Fruit fly (Drosophila melanogaster) whole organism, prepupa: Measurements from ENCODE around the gene RecQ4.

Source experiments
- Blimp-1 ChIP-seq: fragments of 200-800 bp; sonication (Bioruptor generic); optimal IDR thresholded peaks from 3 replicates; lab custom pipeline; 2017; ENCODE audit warnings: missing biosample characterization, missing genetic modification characterization, mild to moderate bottlenecking, moderate library complexity, missing genetic modification reagents
- CG10631 ChIP-seq: fragments of 200-800 bp; sonication (Bioruptor generic); optimal IDR thresholded peaks from 2 replicates; lab custom pipeline; 2016; ENCODE audit warnings: missing biosample characterization, missing genetic modification characterization
- CG11294 ChIP-seq: fragments of 200-800 bp; sonication (Bioruptor generic); IDR thresholded peaks from 2 replicates; pipeline ENCODE4 v1.3.6; 2022; ENCODE audit warnings: missing biosample characterization, missing genetic modification characterization
- CG11762 ChIP-seq: fragments of 200-800 bp; sonication (Bioruptor generic); optimal IDR thresholded peaks from 3 replicates; lab custom pipeline; 2016; ENCODE audit warnings: missing biosample characterization, missing genetic modification characterization; ENCODE audit not compliant: insufficient read depth
- CG15336 ChIP-seq: fragments of 200-800 bp; sonication (Bioruptor generic); IDR thresholded peaks from 2 replicates; pipeline ENCODE4 v1.3.6; 2022; ENCODE audit warnings: missing biosample characterization, missing genetic modification characterization
- CG1621 ChIP-seq: fragments of 200-800 bp; sonication (Bioruptor generic); optimal IDR thresholded peaks from 3 replicates; lab custom pipeline; 2018; ENCODE audit warnings: missing biosample characterization, mild to moderate bottlenecking, missing genetic modification characterization
- CG16779 ChIP-seq: fragments of 200-800 bp; sonication (Bioruptor generic); optimal IDR thresholded peaks from 3 replicates; lab custom pipeline; 2017; ENCODE audit warnings: missing biosample characterization, mild to moderate bottlenecking, missing genetic modification characterization
- CG3032 ChIP-seq: fragments of 200-800 bp; optimal IDR thresholded peaks from 2 replicates; lab custom pipeline; 2019; ENCODE audit warnings: missing biosample characterization, mild to moderate bottlenecking, missing genetic modification characterization, moderate library complexity
- CG31627 ChIP-seq: fragments of 200-800 bp; sonication (Bioruptor generic); optimal IDR thresholded peaks from 3 replicates; lab custom pipeline; 2016; ENCODE audit warnings: missing biosample characterization, missing genetic modification characterization
- CG32006 ChIP-seq: fragments of 200-800 bp; sonication (Bioruptor generic); optimal IDR thresholded peaks from 3 replicates; lab custom pipeline; 2017; ENCODE audit warnings: missing biosample characterization, mild to moderate bottlenecking, missing genetic modification characterization
- CG34406 ChIP-seq: fragments of 200-800 bp; sonication (Bioruptor generic); optimal IDR thresholded peaks from 3 replicates; lab custom pipeline; 2016; ENCODE audit warnings: missing biosample characterization, missing genetic modification characterization
- CG3919 ChIP-seq: fragments of 200-800 bp; sonication (Bioruptor generic); optimal IDR thresholded peaks from 3 replicates; lab custom pipeline; 2016; ENCODE audit warnings: missing biosample characterization, missing genetic modification characterization
- CG6163 ChIP-seq: fragments of 200-800 bp; sonication (Bioruptor generic); IDR thresholded peaks from 3 replicates; pipeline ENCODE4 v1.3.6; 2022; ENCODE audit warnings: missing biosample characterization, missing genetic modification characterization
- CG6276 ChIP-seq: fragments of 200-800 bp; sonication (Bioruptor generic); optimal IDR thresholded peaks from 2 replicates; lab custom pipeline; 2017; ENCODE audit warnings: missing biosample characterization, mild to moderate bottlenecking, missing genetic modification characterization
- CG6792 ChIP-seq: fragments of 200-800 bp; sonication (Bioruptor generic); optimal IDR thresholded peaks from 3 replicates; lab custom pipeline; 2016; ENCODE audit warnings: missing biosample characterization, missing genetic modification characterization
- CG6808 ChIP-seq: fragments of 200-800 bp; sonication (Bioruptor generic); optimal IDR thresholded peaks from 3 replicates; lab custom pipeline; 2017; ENCODE audit warnings: missing biosample characterization, missing genetic modification characterization, mild to moderate bottlenecking, moderate library complexity, missing genetic modification reagents
- CG6854 ChIP-seq: fragments of 200-800 bp; sonication (Bioruptor generic); optimal IDR thresholded peaks from 2 replicates; lab custom pipeline; 2017; ENCODE audit warnings: missing biosample characterization, mild to moderate bottlenecking, missing genetic modification characterization
- CG7368 ChIP-seq: fragments of 200-800 bp; sonication (Bioruptor generic); optimal IDR thresholded peaks from 3 replicates; lab custom pipeline; 2016; ENCODE audit warnings: missing biosample characterization, missing genetic modification characterization
- CG8119 ChIP-seq: fragments of 200-800 bp; sonication (Bioruptor generic); IDR thresholded peaks from 3 replicates; pipeline ENCODE4 v1.3.6; 2022; ENCODE audit warnings: missing biosample characterization, missing genetic modification characterization
- CG8632 ChIP-seq: fragments of 200-800 bp; sonication (Bioruptor generic); optimal IDR thresholded peaks from 3 replicates; lab custom pipeline; 2016; ENCODE audit warnings: missing biosample characterization, missing genetic modification characterization
- CG9139 ChIP-seq: fragments of 200-800 bp; sonication (Bioruptor generic); optimal IDR thresholded peaks from 3 replicates; lab custom pipeline; 2017; ENCODE audit warnings: missing biosample characterization, mild to moderate bottlenecking, missing genetic modification characterization
- Eip75B ChIP-seq: fragments of 200-800 bp; sonication (Bioruptor generic); optimal IDR thresholded peaks from 3 replicates; lab custom pipeline; 2016; ENCODE audit warnings: missing biosample characterization, missing genetic modification characterization
- Eip78C ChIP-seq: fragments of 200-800 bp; sonication (Bioruptor generic); peaks from one replicate; lab custom pipeline; 2016; ENCODE audit warnings: missing biosample characterization, missing genetic modification characterization
- Ets21C ChIP-seq: fragments of 200-800 bp; sonication (Bioruptor generic); optimal IDR thresholded peaks from 3 replicates; lab custom pipeline; 2016; ENCODE audit warnings: missing biosample characterization, missing genetic modification characterization
- Ets96B ChIP-seq: fragments of 200-800 bp; optimal IDR thresholded peaks from 2 replicates; lab custom pipeline; 2019; ENCODE audit warnings: missing biosample characterization, mild to moderate bottlenecking, missing genetic modification characterization, moderate library complexity
- Hr38 ChIP-seq: sonication (Bioruptor generic); optimal IDR thresholded peaks from 2 replicates; lab custom pipeline; 2016; ENCODE audit warnings: missing biosample characterization, missing genetic modification characterization
- Hr39 ChIP-seq: fragments of 200-800 bp; sonication (Bioruptor generic); optimal IDR thresholded peaks from 2 replicates; lab custom pipeline; 2016; ENCODE audit warnings: missing biosample characterization, missing genetic modification characterization
- Lpt ChIP-seq: fragments of 200-800 bp; sonication (Bioruptor generic); optimal IDR thresholded peaks from 3 replicates; lab custom pipeline; 2016; ENCODE audit warnings: missing biosample characterization, missing genetic modification characterization
- OdsH ChIP-seq: fragments of 200-800 bp; sonication (Bioruptor generic); optimal IDR thresholded peaks from 3 replicates; lab custom pipeline; 2016; ENCODE audit warnings: missing biosample characterization, missing genetic modification characterization
- Sox102F ChIP-seq: fragments of 200-800 bp; sonication (Bioruptor generic); optimal IDR thresholded peaks from 2 replicates; lab custom pipeline; 2016; ENCODE audit warnings: missing biosample characterization, mild to moderate bottlenecking, missing genetic modification characterization
- Sox14 ChIP-seq: fragments of 200-800 bp; sonication (Bioruptor generic); optimal IDR thresholded peaks from 3 replicates; lab custom pipeline; 2016; ENCODE audit warnings: missing biosample characterization, missing genetic modification characterization
- Sox15 ChIP-seq: fragments of 200-800 bp; sonication (Bioruptor generic); optimal IDR thresholded peaks from 3 replicates; lab custom pipeline; 2016; ENCODE audit warnings: missing biosample characterization, missing genetic modification characterization
- achi ChIP-seq: fragments of 200-800 bp; sonication (Bioruptor generic); optimal IDR thresholded peaks from 3 replicates; lab custom pipeline; 2016; ENCODE audit warnings: missing biosample characterization, missing genetic modification characterization
- acj6 ChIP-seq: fragments of 200-800 bp; sonication (Bioruptor generic); optimal IDR thresholded peaks from 3 replicates; lab custom pipeline; 2016; ENCODE audit warnings: missing biosample characterization, missing genetic modification characterization
- dac ChIP-seq: fragments of 200-800 bp; sonication (Bioruptor generic); optimal IDR thresholded peaks from 2 replicates; lab custom pipeline; 2017; ENCODE audit warnings: missing biosample characterization, mild to moderate bottlenecking, missing genetic modification characterization
- dsx ChIP-seq: fragments of 200-800 bp; optimal IDR thresholded peaks from 3 replicates; lab custom pipeline; 2019; ENCODE audit warnings: missing biosample characterization, mild to moderate bottlenecking, missing genetic modification characterization, moderate library complexity; ENCODE audit not compliant: poor library complexity, severe bottlenecking
- eg ChIP-seq: fragments of 200-800 bp; sonication (Bioruptor generic); IDR thresholded peaks from 3 replicates; pipeline ENCODE4 v1.3.6; 2022; ENCODE audit warnings: missing biosample characterization, missing genetic modification characterization
- esn ChIP-seq: fragments of 200-800 bp; sonication (Bioruptor generic); optimal IDR thresholded peaks from 2 replicates; lab custom pipeline; 2016; ENCODE audit warnings: missing biosample characterization, mild to moderate bottlenecking, missing genetic modification characterization, moderate library complexity
- fd59A ChIP-seq: fragments of 200-800 bp; sonication (Bioruptor generic); optimal IDR thresholded peaks from 2 replicates; lab custom pipeline; 2017; ENCODE audit warnings: missing biosample characterization, mild to moderate bottlenecking, missing genetic modification characterization, missing genetic modification reagents
- fd85E ChIP-seq: fragments of 200-800 bp; sonication (Bioruptor generic); optimal IDR thresholded peaks from 3 replicates; lab custom pipeline; 2016; ENCODE audit warnings: missing biosample characterization, missing genetic modification characterization
- fkh ChIP-seq: fragments of 200-800 bp; sonication (Bioruptor generic); optimal IDR thresholded peaks from 3 replicates; lab custom pipeline; 2017; ENCODE audit warnings: missing biosample characterization, mild to moderate bottlenecking, missing genetic modification characterization, moderate library complexity
- lz ChIP-seq: fragments of 200-800 bp; sonication (Bioruptor generic); optimal IDR thresholded peaks from 3 replicates; lab custom pipeline; 2016; ENCODE audit warnings: missing biosample characterization, missing genetic modification characterization
- net ChIP-seq: fragments of 200-800 bp; sonication (Bioruptor generic); optimal IDR thresholded peaks from 3 replicates; lab custom pipeline; 2016; ENCODE audit warnings: missing biosample characterization, missing genetic modification characterization
- pdm3 ChIP-seq: fragments of 200-800 bp; sonication (Bioruptor generic); optimal IDR thresholded peaks from 3 replicates; lab custom pipeline; 2016; ENCODE audit warnings: missing biosample characterization, missing genetic modification characterization
- salr ChIP-seq, 2 experiments: fragments of 200-800 bp; sonication (Bioruptor generic); optimal IDR thresholded peaks; 3 replicates each; lab custom pipeline; 2016 to 2018; ENCODE audit warnings: missing biosample characterization in 2 of 2, missing genetic modification characterization in 2 of 2, mild to moderate bottlenecking in 1 of 2
- spab ChIP-seq: fragments of 200-800 bp; sonication (Bioruptor generic); optimal IDR thresholded peaks from 2 replicates; lab custom pipeline; 2017; ENCODE audit warnings: missing biosample characterization, mild to moderate bottlenecking, missing genetic modification characterization, missing genetic modification reagents
- ss ChIP-seq, 2 experiments: fragments of 200-800 bp; sonication (Bioruptor generic); optimal IDR thresholded peaks; 2 replicates in 1 of 2; 3 replicates in 1 of 2; lab custom pipeline; 2017 to 2018; ENCODE audit warnings: mild to moderate bottlenecking in 2 of 2, missing biosample characterization in 2 of 2, missing genetic modification characterization in 2 of 2, moderate library complexity in 1 of 2
- svp ChIP-seq: fragments of 200-800 bp; sonication (Bioruptor generic); peaks from one replicate; lab custom pipeline; 2016; ENCODE audit warnings: missing biosample characterization, missing genetic modification characterization
- topi ChIP-seq: fragments of 200-800 bp; sonication (Bioruptor generic); optimal IDR thresholded peaks from 3 replicates; lab custom pipeline; 2016; ENCODE audit warnings: missing biosample characterization, missing genetic modification characterization
- vri ChIP-seq: fragments of 200-800 bp; sonication (Bioruptor generic); optimal IDR thresholded peaks from 3 replicates; lab custom pipeline; 2016; ENCODE audit warnings: missing biosample characterization, mild to moderate bottlenecking, missing genetic modification characterization

RecQ4 gene

DNA sequence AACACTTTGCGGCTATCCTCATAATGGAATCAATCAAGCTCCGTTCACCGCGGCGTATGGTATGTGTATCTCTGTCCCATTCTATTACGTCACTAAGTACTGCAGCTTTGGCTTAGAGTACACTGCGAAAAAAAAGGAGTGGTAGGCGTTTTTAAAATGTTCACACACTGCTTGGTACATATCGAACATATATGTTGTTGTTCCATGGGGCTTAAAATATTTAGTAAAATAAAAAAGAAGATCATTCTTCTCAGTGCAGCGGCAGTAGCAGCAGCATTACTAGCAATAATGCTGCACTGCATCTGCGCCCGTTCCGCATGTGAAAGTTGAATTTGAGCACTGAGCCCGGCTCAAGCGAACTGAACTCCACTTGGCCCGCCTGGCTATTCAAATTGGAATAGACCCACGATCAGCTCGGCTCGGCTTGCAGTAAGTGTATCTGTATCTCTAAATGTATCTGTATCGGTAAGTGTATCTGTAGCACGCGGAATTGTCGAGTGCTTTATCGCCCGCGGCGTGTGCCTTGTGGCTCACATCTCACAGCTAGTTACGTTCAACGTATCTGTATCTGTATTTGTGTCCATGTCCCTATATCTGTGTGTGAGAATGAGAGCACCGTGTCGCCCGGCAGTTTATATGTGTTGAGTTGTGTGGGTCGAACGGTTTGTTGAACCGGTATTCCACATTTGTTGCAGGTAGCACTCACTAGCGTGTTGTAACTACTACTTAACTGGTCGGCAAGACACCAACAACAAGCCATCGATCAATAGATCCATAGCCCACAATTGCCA, 22.4 kb downstream of the RecQ4 start:
- TF ChIP-seq CG6808 (GFP tag; lab: Kevin White, UChicago) (peak; percentile 47), CG9139 (GFP tag; lab: Kevin White, UChicago) (no peak), Sox14 (GFP tag; lab: Kevin White, UChicago) (peak; percentile 78), Ets96B (tag; lab: Kevin White, UChicago) (peak; percentile 52), dac (GFP tag; lab: Kevin White, UChicago) (peak; percentile 83), Blimp-1 (GFP tag; lab: Kevin White, UChicago) (no peak), Eip78C (GFP tag; lab: Kevin White, UChicago) (peak; percentile 96), CG16779 (tag; lab: Kevin White, UChicago) (peak; percentile 54), CG15336 (peak; percentile 97), ss (GFP tag; optimal IDR thresholded peaks at IDR 0.05; lab: Kevin White, UChicago) (peak in 1 of 2 experiments; percentile 55), fkh (GFP tag; lab: Kevin White, UChicago) (no peak), Lpt (GFP tag; lab: Kevin White, UChicago) (peak; percentile 91), spab (peak; percentile 53), CG6276 (peak; percentile 95), achi (GFP tag; lab: Kevin White, UChicago) (peak; percentile 87), Sox102F (GFP tag; lab: Kevin White, UChicago) (peak; percentile 47), vri (GFP tag; lab: Kevin White, UChicago) (peak; percentile 17), pdm3 (GFP tag; lab: Kevin White, UChicago) (peak; percentile 88), dsx (GFP tag; lab: Kevin White, UChicago) (peak; percentile 2), CG8632 (peak; percentile 63), CG11294 (GFP tag; lab: Robert Waterston, UW) (peak; percentile 92), Ets21C (GFP tag; lab: Kevin White, UChicago) (no peak), CG10631 (GFP tag; lab: Kevin White, UChicago) (peak; percentile 80), salr (GFP tag; optimal IDR thresholded peaks at IDR 0.05; lab: Kevin White, UChicago) (peak; percentile 13 to 90), net (GFP tag; lab: Kevin White, UChicago) (peak; percentile 90), eg (GFP tag; lab: Robert Waterston, UW) (peak; percentile 96), CG6854 (no peak), Hr38 (GFP tag; lab: Kevin White, UChicago) (peak; percentile 63), CG7368 (GFP tag; lab: Kevin White, UChicago) (peak; percentile 72), esn (peak; percentile 46), CG3919 (GFP tag; lab: Kevin White, UChicago) (peak; percentile 89), CG8119 (GFP tag; lab: Robert Waterston, UW) (peak; percentile 95), CG6163 (peak; percentile 94), Eip75B (GFP tag; lab: Kevin White, UChicago) (peak; percentile 64), CG1621 (tag; lab: Kevin White, UChicago) (no peak), OdsH (GFP tag; lab: Kevin White, UChicago) (peak; percentile 90), lz (peak; percentile 51), CG6792 (peak; percentile 61), Hr39 (GFP tag; lab: Kevin White, UChicago) (peak; percentile 48), CG34406 (GFP tag; lab: Kevin White, UChicago) (peak; percentile 68), fd85E (no peak), acj6 (GFP tag; lab: Kevin White, UChicago) (peak; percentile 81), fd59A (GFP tag; lab: Kevin White, UChicago) (peak; percentile 65), CG3032 (tag; lab: Kevin White, UChicago) (peak; percentile 53), CG31627 (peak; percentile 46), svp (GFP tag; lab: Kevin White, UChicago) (no peak), topi (GFP tag; lab: Kevin White, UChicago) (peak; percentile 62), Sox15 (GFP tag; lab: Kevin White, UChicago) (peak; percentile 56), CG32006 (GFP tag; lab: Kevin White, UChicago) (peak; percentile 95), CG11762 (GFP tag; lab: Kevin White, UChicago) (peak; percentile 76)
